Worm (Caenorhabditis elegans): ENCODE measurements around the gene amt-4.

Gene amt-4

ce11 chrX:4587934-4588333 is 22.8 kb downstream of the amt-4 start:
- TF ChIP-seq unc-62 (GFP tag; optimal IDR thresholded peaks at IDR 0.05): no peak

ce11 chrX:4588462-4588861 is 23.4 kb downstream of the amt-4 start, which contains the start of gene lnp-1:
Gene lnp-1 (plus strand): TSS chrX:4588762.
- TF ChIP-seq unc-62 (GFP tag; optimal IDR thresholded peaks at IDR 0.05): no peak

- TF ChIP-seq unc-62 (GFP tag; optimal IDR thresholded peaks at IDR 0.05): no peak
Observed at ce11 chrX:4592250-4592649, 27.1 kb downstream of the amt-4 start, which contains the start of gene flp-12. Gene flp-12 (minus strand): TSS chrX:4592350.

DNA sequence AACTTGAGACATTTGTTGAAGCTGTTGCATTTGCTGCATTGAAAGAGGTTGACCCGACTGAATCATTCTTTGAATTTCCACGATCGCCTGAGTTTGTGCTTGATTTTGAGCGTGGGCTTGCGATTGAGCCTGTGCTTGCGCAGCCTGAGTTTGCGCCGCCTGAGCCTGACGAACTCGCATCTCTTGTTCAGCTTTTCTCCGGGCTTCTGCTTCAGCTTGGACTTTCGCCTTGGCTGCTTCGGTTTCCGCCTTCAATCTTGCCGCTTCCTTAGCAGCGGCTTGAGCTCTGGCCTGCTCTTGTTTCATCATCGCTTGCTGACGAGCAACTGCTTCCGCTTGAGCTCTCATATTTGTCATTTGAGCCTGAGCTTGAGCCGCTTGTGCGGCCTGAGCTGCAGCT is 32.3 kb downstream of the amt-4 start:
- no peak for TF ChIP-seq unc-62 (GFP tag; optimal IDR thresholded peaks at IDR 0.05)

ce11 chrX:4599526-4599925 is 34.4 kb downstream of the amt-4 start:
- TF ChIP-seq unc-62 (GFP tag; optimal IDR thresholded peaks at IDR 0.05): no peak

- TF ChIP-seq unc-62 (GFP tag; optimal IDR thresholded peaks at IDR 0.05): no peak
Observed at ce11 chrX:4600987-4601386, 35.9 kb downstream of the amt-4 start.

DNA sequence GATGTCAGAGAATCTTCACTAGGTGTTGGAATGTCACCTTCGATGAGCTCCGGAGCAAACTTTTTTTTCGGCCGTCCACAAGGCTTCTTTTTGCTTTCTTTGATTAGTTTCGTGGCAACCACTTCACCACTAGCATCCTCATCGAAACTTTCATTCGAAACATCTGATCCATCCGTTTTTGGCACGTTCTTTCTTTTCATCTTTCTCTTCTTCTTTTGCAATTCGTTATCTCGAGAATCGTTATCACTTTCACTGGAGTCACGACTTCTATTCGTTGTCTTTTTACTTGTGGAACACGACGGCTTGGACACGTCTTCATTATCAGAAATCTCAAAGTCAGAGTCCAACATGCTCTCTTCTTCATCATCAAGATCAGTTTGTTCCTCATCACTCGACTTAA is 39.1 kb downstream of the amt-4 start:
- no peak for TF ChIP-seq unc-62 (GFP tag; optimal IDR thresholded peaks at IDR 0.05)

DNA sequence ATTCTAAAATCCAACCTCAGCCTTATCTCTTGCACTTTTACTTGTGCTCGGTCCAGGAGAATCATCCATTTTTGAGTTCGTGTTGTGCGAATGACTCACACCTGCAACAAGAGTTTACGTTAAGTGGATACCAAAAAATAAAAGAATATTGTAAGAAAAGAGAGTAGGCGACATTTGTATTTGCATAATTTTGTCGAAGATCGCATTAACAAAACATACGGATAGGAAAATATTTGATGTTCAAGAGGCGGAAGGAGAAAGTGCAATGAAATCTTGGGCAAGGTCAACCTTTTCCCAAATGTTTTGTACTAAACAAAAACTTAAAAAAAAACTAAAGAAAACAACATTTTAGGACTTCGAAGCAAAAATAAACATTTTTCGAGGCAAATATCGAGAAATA is 40.7 kb downstream of the amt-4 start, which contains the start of gene spat-3:
TSS of gene spat-3 (minus strand) at position 101 of the 400 bp plus-strand sequence.
- no peak for TF ChIP-seq unc-62 (GFP tag; optimal IDR thresholded peaks at IDR 0.05)

DNA sequence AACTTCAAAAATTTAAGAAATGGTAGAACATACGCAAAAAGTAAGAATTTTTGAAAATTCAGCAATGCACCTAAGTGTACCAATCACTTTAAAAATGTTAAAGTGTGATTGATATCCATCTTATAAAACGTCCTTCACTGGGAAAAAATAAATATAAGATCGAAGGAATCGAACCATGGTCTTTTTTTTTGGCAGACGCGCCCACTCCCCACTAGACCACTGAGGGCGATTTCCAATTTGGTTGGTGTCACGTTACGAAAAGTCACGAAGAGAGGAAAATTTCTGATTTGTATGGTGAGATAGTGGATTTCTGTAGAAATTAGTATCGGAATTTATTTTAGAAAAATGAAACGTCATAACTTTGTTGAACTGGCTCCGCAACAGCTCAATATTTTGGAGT is 42.2 kb downstream of the amt-4 start:
- no peak for TF ChIP-seq unc-62 (GFP tag; optimal IDR thresholded peaks at IDR 0.05)

ce11 chrX:4609635-4610034 is 44.5 kb downstream of the amt-4 start:
- no peak for TF ChIP-seq unc-62 (GFP tag; optimal IDR thresholded peaks at IDR 0.05)

- TF ChIP-seq unc-62 (GFP tag; optimal IDR thresholded peaks at IDR 0.05): no peak
Observed at ce11 chrX:4615034-4615433, 49.9 kb downstream of the amt-4 start.

DNA sequence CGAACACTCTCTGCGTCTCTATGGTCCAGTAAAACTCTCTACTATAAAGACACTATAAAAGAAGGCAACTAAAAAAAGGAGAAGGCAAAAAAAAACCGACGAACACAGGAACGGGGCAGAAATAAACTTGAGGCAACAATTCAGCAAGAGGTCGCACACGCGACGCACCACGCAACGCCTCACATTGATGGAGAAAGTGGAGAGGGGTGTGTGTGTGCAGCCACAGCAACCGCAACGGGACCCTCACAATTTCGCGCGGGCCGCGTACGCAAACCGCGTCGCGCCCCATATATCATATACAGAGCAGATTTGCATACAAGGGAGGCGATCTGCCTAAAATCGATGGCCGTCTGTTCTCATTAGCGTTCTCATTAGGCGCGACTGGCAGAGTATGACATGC is 51.7 kb downstream of the amt-4 start:
- no peak for TF ChIP-seq unc-62 (GFP tag; optimal IDR thresholded peaks at IDR 0.05)

All from whole organism, dauer.